Worm (Caenorhabditis elegans) whole organism, L1 larva: ENCODE data around the gene ctps-1.
A peak's percentile ranks its signal among the peaks of the same experiment; 100 is the strongest.

Experiments used
- F16B12.6 ChIP-seq: fragments of 150-350 bp; optimal IDR thresholded peaks from 2 replicates; lab custom pipeline; 2014; ENCODE audit warnings: missing biosample characterization, missing genetic modification characterization
- Y116A8C.19 ChIP-seq: sonication (generic microtip); optimal IDR thresholded peaks from 2 replicates; lab custom pipeline; 2016; ENCODE audit warnings: missing compliant biosample characterization, missing genetic modification characterization, borderline replicate concordance
- aha-1 ChIP-seq: fragments of 150-350 bp; optimal IDR thresholded peaks from 2 replicates; lab custom pipeline; 2014; ENCODE audit warnings: missing biosample characterization, missing genetic modification characterization
- alr-1 ChIP-seq: fragments of 200-800 bp; sonication (Bioruptor generic); optimal IDR thresholded peaks from 2 replicates; lab custom pipeline; 2018; ENCODE audit warnings: borderline replicate concordance, mild to moderate bottlenecking, missing genetic modification characterization, missing compliant biosample characterization
- blmp-1 ChIP-seq: fragments of 150-350 bp; optimal IDR thresholded peaks from 2 replicates; lab custom pipeline; 2014; ENCODE audit warnings: missing biosample characterization, missing genetic modification characterization
- ceh-63 ChIP-seq: fragments of 200-800 bp; sonication (Bioruptor generic); optimal IDR thresholded peaks from 2 replicates; lab custom pipeline; 2018; ENCODE audit warnings: mild to moderate bottlenecking, missing genetic modification characterization, missing compliant biosample characterization
- ceh-8 ChIP-seq: fragments of 200-800 bp; sonication (Bioruptor generic); optimal IDR thresholded peaks from 2 replicates; lab custom pipeline; 2018; ENCODE audit warnings: mild to moderate bottlenecking, missing genetic modification characterization, moderate library complexity, missing compliant biosample characterization
- ceh-88 ChIP-seq: fragments of 200-800 bp; sonication (Bioruptor generic); IDR thresholded peaks from 2 replicates; pipeline ENCODE4 v1.3.6; 2022; ENCODE audit warnings: missing genetic modification characterization, missing compliant biosample characterization
- ceh-90 ChIP-seq: sonication (generic microtip); optimal IDR thresholded peaks from 2 replicates; lab custom pipeline; 2016; ENCODE audit warnings: missing genetic modification characterization, missing compliant biosample characterization
- ces-1 ChIP-seq: fragments of 150-350 bp; optimal IDR thresholded peaks from 2 replicates; lab custom pipeline; 2014; ENCODE audit warnings: missing biosample characterization, missing genetic modification reagents, missing genetic modification characterization
- dsc-1 ChIP-seq: sonication (generic microtip); optimal IDR thresholded peaks from 2 replicates; lab custom pipeline; 2016; ENCODE audit warnings: mild to moderate bottlenecking, missing genetic modification characterization, missing compliant biosample characterization
- efl-1 ChIP-seq, 4 experiments: fragments of 150-350 bp; optimal IDR thresholded peaks in 3 of 4; peaks in 1 of 4; 1 replicate in 1 of 4; 2 replicates in 3 of 4; lab custom pipeline; 2014; ENCODE audit warnings: missing biosample characterization in 2 of 4, missing genetic modification characterization in 2 of 4, missing genetic modification reagents in 2 of 4
- egl-13 ChIP-seq: sonication (generic microtip); optimal IDR thresholded peaks from 2 replicates; lab custom pipeline; 2016; ENCODE audit warnings: missing genotype, missing genetic modification reagents, missing genetic modification characterization, missing compliant biosample characterization
- elt-3 ChIP-seq, 6 experiments: fragments of 150-350 bp in 1 of 6; sonication (generic microtip); optimal IDR thresholded peaks; 2 replicates each; lab custom pipeline; 2017 to 2018; ENCODE audit warnings: missing biosample characterization in 6 of 6, missing genetic modification characterization in 6 of 6, inconsistent platforms in 1 of 6
- ets-5 ChIP-seq: fragments of 200-800 bp; sonication (Bioruptor generic); IDR thresholded peaks from 2 replicates; pipeline ENCODE4 v1.3.6; 2022; ENCODE audit warnings: missing genetic modification characterization, missing compliant biosample characterization
- fkh-10 ChIP-seq: sonication (generic microtip); optimal IDR thresholded peaks from 2 replicates; lab custom pipeline; 2017; ENCODE audit warnings: missing biosample characterization, missing genetic modification reagents, missing genetic modification characterization
- hlh-4 ChIP-seq: sonication (generic microtip); optimal IDR thresholded peaks from 2 replicates; lab custom pipeline; 2016; ENCODE audit warnings: mild to moderate bottlenecking, missing genetic modification characterization, missing compliant biosample characterization
- hpl-2 ChIP-seq: fragments of 150-350 bp; optimal IDR thresholded peaks from 2 replicates; lab custom pipeline; 2014; ENCODE audit warnings: missing biosample characterization, missing genetic modification reagents, missing genetic modification characterization
- irx-1 ChIP-seq: sonication (generic microtip); optimal IDR thresholded peaks from 2 replicates; lab custom pipeline; 2016; ENCODE audit warnings: missing genetic modification characterization, missing compliant biosample characterization
- isw-1 ChIP-seq: fragments of 200-800 bp; sonication (Bioruptor generic); IDR thresholded peaks from 2 replicates; pipeline ENCODE4 v1.3.6; 2022; ENCODE audit warnings: missing genetic modification characterization, missing compliant biosample characterization
- jun-1 ChIP-seq: fragments of 150-350 bp; optimal IDR thresholded peaks from 2 replicates; lab custom pipeline; 2014; ENCODE audit warnings: missing biosample characterization, missing genetic modification reagents, missing genetic modification characterization
- lin-13 ChIP-seq: fragments of 150-350 bp; optimal IDR thresholded peaks from 2 replicates; lab custom pipeline; 2014; ENCODE audit warnings: missing biosample characterization, missing genetic modification reagents, missing genetic modification characterization
- lin-14 ChIP-seq: fragments of 200-800 bp; sonication (Bioruptor generic); optimal IDR thresholded peaks from 2 replicates; lab custom pipeline; 2018; ENCODE audit warnings: mild to moderate bottlenecking, missing genetic modification characterization, moderate library complexity, missing compliant biosample characterization
- lin-39 ChIP-seq: fragments of 150-350 bp; optimal IDR thresholded peaks from 2 replicates; lab custom pipeline; 2014; ENCODE audit warnings: missing biosample characterization, missing genetic modification reagents, missing genetic modification characterization
- lir-3 ChIP-seq: sonication (generic microtip); optimal IDR thresholded peaks from 2 replicates; lab custom pipeline; 2016; ENCODE audit warnings: mild to moderate bottlenecking, missing genetic modification characterization, moderate library complexity, missing compliant biosample characterization; ENCODE audit not compliant: poor library complexity
- lsy-2 ChIP-seq, 2 experiments: fragments of 150-350 bp; optimal IDR thresholded peaks; 2 replicates each; lab custom pipeline; 2014; ENCODE audit warnings: missing biosample characterization in 2 of 2, missing genetic modification characterization in 2 of 2
- mab-9 ChIP-seq: fragments of 200-800 bp; sonication (Bioruptor generic); IDR thresholded peaks from 2 replicates; pipeline ENCODE4 v1.3.6; 2022; ENCODE audit warnings: missing genetic modification reagents, missing genetic modification characterization, missing compliant biosample characterization
- nhr-11 ChIP-seq: fragments of 150-350 bp; optimal IDR thresholded peaks from 2 replicates; lab custom pipeline; 2014; ENCODE audit warnings: missing biosample characterization, missing genetic modification characterization
- nhr-12 ChIP-seq: sonication (generic microtip); optimal IDR thresholded peaks from 2 replicates; lab custom pipeline; 2017; ENCODE audit warnings: missing biosample characterization, missing genetic modification characterization
- nhr-19 ChIP-seq: fragments of 200-800 bp; sonication (Bioruptor generic); conservative IDR thresholded peaks from 2 replicates; pipeline ENCODE4 v1.3.6; 2022; ENCODE audit warnings: missing genetic modification characterization, missing compliant biosample characterization
- nhr-20 ChIP-seq: sonication (generic microtip); optimal IDR thresholded peaks from 2 replicates; lab custom pipeline; 2016; ENCODE audit warnings: mild to moderate bottlenecking, missing genetic modification characterization, missing compliant biosample characterization
- nhr-71 ChIP-seq: sonication (generic microtip); optimal IDR thresholded peaks from 2 replicates; lab custom pipeline; 2016; ENCODE audit warnings: mild to moderate bottlenecking, missing genetic modification characterization, moderate library complexity, missing compliant biosample characterization
- nhr-76 ChIP-seq: sonication (generic microtip); optimal IDR thresholded peaks from 2 replicates; lab custom pipeline; 2017; ENCODE audit warnings: missing biosample characterization, missing genetic modification characterization
- nhr-77 ChIP-seq: fragments of 150-350 bp; optimal IDR thresholded peaks from 2 replicates; lab custom pipeline; 2014; ENCODE audit warnings: missing biosample characterization, missing genetic modification characterization
- nhr-85 ChIP-seq: sonication (generic microtip); peaks from one replicate; lab custom pipeline; 2016; ENCODE audit warnings: missing genetic modification characterization, inconsistent platforms, missing compliant biosample characterization
- nhr-90 ChIP-seq: sonication (generic microtip); optimal IDR thresholded peaks from 2 replicates; lab custom pipeline; 2016; ENCODE audit warnings: mild to moderate bottlenecking, missing genetic modification characterization, missing compliant biosample characterization; ENCODE audit not compliant: poor library complexity
- pag-3 ChIP-seq: sonication (generic microtip); optimal IDR thresholded peaks from 2 replicates; lab custom pipeline; 2017; ENCODE audit warnings: missing genetic modification characterization, mild to moderate bottlenecking, missing compliant biosample characterization, antibody characterized with exemption, borderline replicate concordance; ENCODE audit not compliant: insufficient read depth
- pax-3 ChIP-seq: fragments of 200-800 bp; sonication (Bioruptor generic); optimal IDR thresholded peaks from 2 replicates; lab custom pipeline; 2018; ENCODE audit warnings: mild to moderate bottlenecking, missing genetic modification characterization, moderate library complexity, missing compliant biosample characterization
- pqm-1 ChIP-seq: sonication (generic microtip); optimal IDR thresholded peaks from 3 replicates; lab custom pipeline; 2017; ENCODE audit warnings: missing biosample characterization, missing genetic modification characterization
- rnt-1 ChIP-seq: sonication (generic microtip); optimal IDR thresholded peaks from 2 replicates; lab custom pipeline; 2016; ENCODE audit warnings: mild to moderate bottlenecking, missing genetic modification characterization, moderate library complexity, missing compliant biosample characterization
- snpc-4 ChIP-seq: fragments of 150-350 bp; optimal IDR thresholded peaks from 2 replicates; lab custom pipeline; 2014; ENCODE audit warnings: missing biosample characterization, missing genetic modification characterization
- snu-23 ChIP-seq: sonication (generic microtip); optimal IDR thresholded peaks from 2 replicates; lab custom pipeline; 2016; ENCODE audit warnings: missing genetic modification characterization, missing compliant biosample characterization
- sptf-1 ChIP-seq: fragments of 150-350 bp; optimal IDR thresholded peaks from 2 replicates; lab custom pipeline; 2014; ENCODE audit warnings: missing biosample characterization, missing genetic modification characterization
- sup-37 ChIP-seq: fragments of 200-800 bp; sonication (Bioruptor generic); optimal IDR thresholded peaks from 2 replicates; lab custom pipeline; 2018; ENCODE audit warnings: mild to moderate bottlenecking, missing genetic modification characterization, missing compliant biosample characterization
- swsn-7 ChIP-seq: sonication (generic microtip); optimal IDR thresholded peaks from 2 replicates; lab custom pipeline; 2016; ENCODE audit warnings: missing genetic modification characterization, missing compliant biosample characterization
- tbx-2 ChIP-seq: sonication (generic microtip); optimal IDR thresholded peaks from 2 replicates; lab custom pipeline; 2016; ENCODE audit warnings: missing genetic modification characterization, missing compliant biosample characterization
- unc-130 ChIP-seq: fragments of 150-350 bp; optimal IDR thresholded peaks from 2 replicates; lab custom pipeline; 2017; ENCODE audit warnings: missing biosample characterization, missing genetic modification characterization, inconsistent platforms
- xbp-1 ChIP-seq: sonication (generic microtip); optimal IDR thresholded peaks from 2 replicates; lab custom pipeline; 2016; ENCODE audit warnings: missing genetic modification characterization, missing compliant biosample characterization
- ztf-11 ChIP-seq, 2 experiments: sonication (generic microtip); optimal IDR thresholded peaks; 2 replicates each; lab custom pipeline; 2016 to 2017; ENCODE audit warnings: missing genetic modification characterization in 2 of 2, missing biosample characterization in 1 of 2, missing compliant biosample characterization in 1 of 2

Gene ctps-1

ce11 chrV:16778540-16779280, 16.0 kb upstream of the ctps-1 start:
- no peak for TF ChIP-seq lir-3 (tag; lab: Kevin White, UChicago)
- peak in 1 of 2 experiments; percentile 26 for TF ChIP-seq lsy-2 (tag; optimal IDR thresholded peaks at IDR 0.05; lab: Kevin White, UChicago)
- TF ChIP-seq lin-14 (GFP tag; lab: Kevin White, UChicago): peak; percentile 79
- TF ChIP-seq mab-9 (GFP tag; lab: Robert Waterston, UW): no peak
- no peak for TF ChIP-seq xbp-1 (tag; lab: Kevin White, UChicago)
- TF ChIP-seq nhr-85 (tag; lab: Kevin White, UChicago): peak; percentile 95
- no peak for TF ChIP-seq fkh-10 (GFP tag; lab: Kevin White, UChicago)
- TF ChIP-seq sup-37 (GFP tag; lab: Kevin White, UChicago): no peak
- TF ChIP-seq elt-3 (tag; optimal IDR thresholded peaks at IDR 0.05; lab: Kevin White, UChicago): peak in 5 of 6 experiments; percentile 11 to 70 (median 59)
- TF ChIP-seq rnt-1 (tag; lab: Kevin White, UChicago): no peak
- TF ChIP-seq nhr-90 (tag; lab: Kevin White, UChicago): peak; percentile 43
- no peak for TF ChIP-seq ceh-63
- TF ChIP-seq ces-1 (GFP tag; lab: Kevin White, UChicago): no peak
- TF ChIP-seq nhr-19: peak; percentile 45; the same call in 1 of the 2 replicates
- no peak for TF ChIP-seq swsn-7 (tag; lab: Kevin White, UChicago)
- no peak for TF ChIP-seq lin-39 (tag; lab: Kevin White, UChicago)
- no peak for TF ChIP-seq egl-13 (tag; lab: Kevin White, UChicago)
- no peak for TF ChIP-seq nhr-77
- TF ChIP-seq snpc-4: no peak
- TF ChIP-seq nhr-76 (tag; lab: Kevin White, UChicago): no peak
- TF ChIP-seq nhr-11 (tag; lab: Kevin White, UChicago): no peak
- TF ChIP-seq dsc-1: no peak
- TF ChIP-seq isw-1 (GFP tag; lab: Robert Waterston, UW): no peak
- TF ChIP-seq efl-1 (optimal IDR thresholded peaks at IDR 0.05; lab: Kevin White, UChicago): no peak
- peak in 1 of 2 experiments; percentile 23 for TF ChIP-seq efl-1 (GFP tag; optimal IDR thresholded peaks at IDR 0.05 in 1 of 2; lab: Kevin White, UChicago)
- no peak for TF ChIP-seq F16B12.6
- TF ChIP-seq ztf-11 (tag; optimal IDR thresholded peaks at IDR 0.05; lab: Kevin White, UChicago): no peak
- peak; percentile 53 for TF ChIP-seq blmp-1
- TF ChIP-seq ceh-88 (GFP tag; lab: Robert Waterston, UW): no peak
- TF ChIP-seq jun-1: no peak
- no peak for TF ChIP-seq ceh-8 (GFP tag; lab: Kevin White, UChicago)
- TF ChIP-seq pag-3 (tag; lab: Kevin White, UChicago): no peak
- peak; percentile 77 for TF ChIP-seq nhr-20 (tag; lab: Kevin White, UChicago)
- TF ChIP-seq hpl-2 (GFP tag; lab: Kevin White, UChicago): no peak
- TF ChIP-seq ets-5 (GFP tag; lab: Robert Waterston, UW): no peak
- TF ChIP-seq nhr-71 (tag; lab: Kevin White, UChicago): peak; percentile 67
- TF ChIP-seq snu-23 (GFP tag; lab: Kevin White, UChicago): peak; percentile 32
- TF ChIP-seq pqm-1: no peak
- no peak for TF ChIP-seq irx-1
- TF ChIP-seq hlh-4 (tag; lab: Kevin White, UChicago): no peak
- TF ChIP-seq pax-3: no peak
- TF ChIP-seq aha-1 (tag; lab: Kevin White, UChicago): no peak
- no peak for TF ChIP-seq ceh-90 (tag; lab: Kevin White, UChicago)
- TF ChIP-seq tbx-2 (tag; lab: Kevin White, UChicago): peak; percentile 4
- no peak for TF ChIP-seq Y116A8C.19 (tag; lab: Kevin White, UChicago)
- no peak for TF ChIP-seq alr-1 (tag; lab: Kevin White, UChicago)
- TF ChIP-seq unc-130 (tag; lab: Kevin White, UChicago): peak; percentile 8
- no peak for TF ChIP-seq sptf-1
- TF ChIP-seq lin-13 (GFP tag; lab: Kevin White, UChicago): no peak
- no peak for TF ChIP-seq nhr-12
